Fruit fly (Drosophila melanogaster): Measurements from ENCODE around the gene CG12091.
A peak's percentile ranks its signal among the peaks of the same experiment; 100 is the strongest.

Gene CG12091

dm6 chr3L:1569966-1570276 lies 33.3 kb upstream of the CG12091 start:
- no peak for TF ChIP-seq CrebA (GFP tag; optimal IDR thresholded peaks at IDR 0.05; ENCODE audit: borderline replicate concordance)
- no peak for TF ChIP-seq Abd-B (GFP tag; optimal IDR thresholded peaks at IDR 0.05)
- no peak for TF ChIP-seq HLH106 (tag; optimal IDR thresholded peaks at IDR 0.05)
- TF ChIP-seq woc (GFP tag; optimal IDR thresholded peaks at IDR 0.05): no peak
- peak; percentile 88 for TF ChIP-seq psq (GFP tag; optimal IDR thresholded peaks at IDR 0.05)
- no peak for TF ChIP-seq lola (GFP tag; optimal IDR thresholded peaks at IDR 0.05)
- no peak for TF ChIP-seq Jra (GFP tag; optimal IDR thresholded peaks at IDR 0.05)
- TF ChIP-seq Hr78 (GFP tag; optimal IDR thresholded peaks at IDR 0.05): no peak
- no peak for TF ChIP-seq jim (GFP tag; optimal IDR thresholded peaks at IDR 0.05)

- TF ChIP-seq dl (GFP tag; optimal IDR thresholded peaks at IDR 0.05; ENCODE audit: insufficient read depth in 1 of 2, partially characterized antibody in 2 of 2): no peak
- TF ChIP-seq lola (GFP tag; optimal IDR thresholded peaks at IDR 0.05): no peak
- TF ChIP-seq Dfd (GFP tag; optimal IDR thresholded peaks at IDR 0.05): no peak
- TF ChIP-seq GATAd (GFP tag; optimal IDR thresholded peaks at IDR 0.05): no peak
- no peak for TF ChIP-seq tai (GFP tag; optimal IDR thresholded peaks at IDR 0.05)
- TF ChIP-seq brk (GFP tag; optimal IDR thresholded peaks at IDR 0.05): no peak
- TF ChIP-seq woc (GFP tag; optimal IDR thresholded peaks at IDR 0.05): no peak
- peak; percentile 7 for TF ChIP-seq fru (GFP tag; optimal IDR thresholded peaks at IDR 0.05)
- no peak for TF ChIP-seq foxo (GFP tag; optimal IDR thresholded peaks at IDR 0.05)
- peak; percentile 22 for TF ChIP-seq Sp1 (GFP tag; optimal IDR thresholded peaks at IDR 0.05)
- no peak for TF ChIP-seq CG9705 (GFP tag; optimal IDR thresholded peaks at IDR 0.05)
- TF ChIP-seq dsf (GFP tag; optimal IDR thresholded peaks at IDR 0.05; ENCODE audit: borderline replicate concordance): no peak
- TF ChIP-seq Dif (GFP tag; optimal IDR thresholded peaks at IDR 0.05; ENCODE audit: partially characterized antibody): no peak
- no peak for TF ChIP-seq h (GFP tag; optimal IDR thresholded peaks at IDR 0.05)
- no peak for TF ChIP-seq HLH106 (tag; optimal IDR thresholded peaks at IDR 0.05)
- TF ChIP-seq rgr (GFP tag; optimal IDR thresholded peaks at IDR 0.05): no peak
- no peak for TF ChIP-seq sage (GFP tag; optimal IDR thresholded peaks at IDR 0.05)
- TF ChIP-seq Hr78 (GFP tag; optimal IDR thresholded peaks at IDR 0.05): no peak
- TF ChIP-seq CrebA (GFP tag; optimal IDR thresholded peaks at IDR 0.05; ENCODE audit: borderline replicate concordance): no peak
- TF ChIP-seq br (GFP tag; optimal IDR thresholded peaks at IDR 0.05): no peak
- no peak for TF ChIP-seq dmrt93B (GFP tag; optimal IDR thresholded peaks at IDR 0.05)
- no peak for TF ChIP-seq Rel (GFP tag; optimal IDR thresholded peaks at IDR 0.05)
- peak; percentile 85 for TF ChIP-seq Rel (tag; optimal IDR thresholded peaks at IDR 0.05)
- TF ChIP-seq sv (GFP tag; optimal IDR thresholded peaks at IDR 0.05): no peak
- TF ChIP-seq Hr83 (GFP tag; optimal IDR thresholded peaks at IDR 0.05; ENCODE audit: poor library complexity, severe bottlenecking): peak; percentile 19
- no peak for TF ChIP-seq Abd-B (GFP tag; optimal IDR thresholded peaks at IDR 0.05)
- TF ChIP-seq ey (GFP tag; optimal IDR thresholded peaks at IDR 0.05): no peak
- no peak for TF ChIP-seq Mio (GFP tag; optimal IDR thresholded peaks at IDR 0.05)
- TF ChIP-seq Hnf4 (GFP tag; optimal IDR thresholded peaks at IDR 0.05): no peak
- no peak for TF ChIP-seq usp (GFP tag; optimal IDR thresholded peaks at IDR 0.05)
- peak; percentile 15 for TF ChIP-seq Myc (optimal IDR thresholded peaks at IDR 0.05)
- no peak for TF ChIP-seq psq (GFP tag; optimal IDR thresholded peaks at IDR 0.05)
- peak; percentile 30 for TF ChIP-seq OdsH (GFP tag; optimal IDR thresholded peaks at IDR 0.05)
- TF ChIP-seq CG32264 (GFP tag; optimal IDR thresholded peaks at IDR 0.05): no peak
- TF ChIP-seq Vsx2 (GFP tag; optimal IDR thresholded peaks at IDR 0.05; ENCODE audit: partially characterized antibody): no peak
Measured at dm6 chr3L:1569162-1569965, 32.7 kb upstream of the CG12091 start, which contains the start of gene Tmep. TSS of gene Tmep (plus strand) at chr3L:1569181.
